ENCODE assay signal across 5 fruit fly cellular contexts in the genomic region with DNA sequence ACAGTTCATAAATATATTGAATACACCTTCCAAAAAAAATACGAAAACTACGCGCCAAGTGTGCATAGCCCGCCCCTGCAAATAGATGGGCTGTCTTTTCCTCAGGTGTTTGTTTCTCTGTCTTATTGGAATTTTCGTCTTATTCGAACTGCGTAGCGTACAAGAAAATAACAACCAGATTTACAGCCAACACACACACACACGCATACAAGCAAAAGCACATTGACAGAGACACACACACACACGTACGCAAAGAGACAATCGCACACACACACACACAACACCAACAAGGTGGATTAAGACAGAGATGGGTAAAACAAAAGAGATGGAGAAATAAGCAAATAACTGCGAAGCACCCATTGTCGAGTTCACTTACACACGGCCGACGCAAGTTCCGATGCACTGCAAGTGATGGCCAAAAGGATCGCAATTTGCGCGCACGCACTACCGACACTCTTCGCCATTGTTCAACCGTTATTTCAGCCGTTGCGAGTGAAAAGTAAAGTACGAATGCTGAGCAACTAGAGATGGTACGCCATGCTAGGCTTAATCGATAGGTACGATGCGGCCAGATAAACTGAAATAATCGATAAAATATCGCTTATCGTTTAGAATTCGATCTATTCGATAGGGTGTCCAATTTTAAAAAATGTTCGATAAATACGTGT.
A peak's percentile ranks its signal among the peaks of the same experiment; 100 is the strongest.
TF ChIP-seq lines count a peak whose summit lies in the region.

No protein-coding gene starts in this region.

- TF ChIP-seq CTCF in whole organism, embryonic (GFP tag; optimal IDR thresholded peaks at IDR 0.05; lab: Kevin White, UChicago): no peak

TF ChIP-seq in whole organism, adult, 20 proteins besides CTCF, POLR2A, EP300 and RAD21 (continues in another document):
- peak; percentile 38 for TF ChIP-seq pad (GFP tag; optimal IDR thresholded peaks at IDR 0.05; lab: Kevin White, UChicago)
- TF ChIP-seq ovo (GFP tag; optimal IDR thresholded peaks at IDR 0.05; lab: Kevin White, UChicago): peak; percentile 84
- TF ChIP-seq CG1620 (GFP tag; optimal IDR thresholded peaks at IDR 0.05; lab: Kevin White, UChicago): peak; percentile 12
- TF ChIP-seq Mnt (GFP tag; optimal IDR thresholded peaks at IDR 0.05; lab: Kevin White, UChicago): peak; percentile 74
- TF ChIP-seq kay (GFP tag; lab: Kevin White, UChicago; ENCODE audit: borderline replicate concordance): no peak
- no peak for TF ChIP-seq CG12768 (GFP tag; optimal IDR thresholded peaks at IDR 0.05; lab: Kevin White, UChicago)
- TF ChIP-seq CG7101 (tag; optimal IDR thresholded peaks at IDR 0.05; lab: Kevin White, UChicago): peak; percentile 11
- no peak for TF ChIP-seq CG7045 (GFP tag; optimal IDR thresholded peaks at IDR 0.05; lab: Kevin White, UChicago)
- TF ChIP-seq CG14711 (tag; optimal IDR thresholded peaks at IDR 0.05; lab: Kevin White, UChicago): peak; percentile 44
- no peak for TF ChIP-seq Hr96 (GFP tag; optimal IDR thresholded peaks at IDR 0.05; lab: Kevin White, UChicago)
- TF ChIP-seq CG11617 (GFP tag; optimal IDR thresholded peaks at IDR 0.05; lab: Kevin White, UChicago): peak; percentile 45
- peak; percentile 75 for TF ChIP-seq bab1 (GFP tag; optimal IDR thresholded peaks at IDR 0.05; lab: Kevin White, UChicago)
- TF ChIP-seq Crg-1 (GFP tag; optimal IDR thresholded peaks at IDR 0.05; lab: Kevin White, UChicago): peak; percentile 30
- no peak for TF ChIP-seq cnc (optimal IDR thresholded peaks at IDR 0.05; lab: Kevin White, UChicago)
- TF ChIP-seq toe (GFP tag; optimal IDR thresholded peaks at IDR 0.05; lab: Kevin White, UChicago): no peak
- no peak for TF ChIP-seq CG5204 (GFP tag; optimal IDR thresholded peaks at IDR 0.05; lab: Kevin White, UChicago)
- TF ChIP-seq cic (GFP tag; optimal IDR thresholded peaks at IDR 0.05; lab: Kevin White, UChicago): peak; percentile 26

TF ChIP-seq in whole organism, embryonic, 481 proteins besides CTCF, POLR2A, EP300 and RAD21 (continues in another document):
- TF ChIP-seq Eip74EF (GFP tag; optimal IDR thresholded peaks at IDR 0.05; lab: Kevin White, UChicago) (peak in 1 of 2 experiments; percentile 38), nerfin-1 (tag; optimal IDR thresholded peaks at IDR 0.05; lab: Kevin White, UChicago) (peak; percentile 55), CG11504 (tag; optimal IDR thresholded peaks at IDR 0.05; lab: Kevin White, UChicago) (peak; percentile 18), CG12236 (GFP tag; optimal IDR thresholded peaks at IDR 0.05; lab: Kevin White, UChicago) (no peak), CG8765 (GFP tag; IDR thresholded peaks at IDR 0.05; lab: Robert Waterston, UW) (no peak), CG2889 (GFP tag; IDR thresholded peaks at IDR 0.05; lab: Robert Waterston, UW) (no peak), Adf1 (GFP tag; IDR thresholded peaks at IDR 0.05; lab: Robert Waterston, UW) (no peak), yki (optimal IDR thresholded peaks at IDR 0.05; lab: Kevin White, UChicago) (no peak), tup (GFP tag; optimal IDR thresholded peaks at IDR 0.05; lab: Kevin White, UChicago) (no peak), CG6254 (GFP tag; optimal IDR thresholded peaks at IDR 0.05; lab: Kevin White, UChicago) (no peak), CG4424 (GFP tag; optimal IDR thresholded peaks at IDR 0.05; lab: Kevin White, UChicago) (no peak), h (optimal IDR thresholded peaks at IDR 0.05; lab: Kevin White, UChicago) (no peak), Hsf (GFP tag; optimal IDR thresholded peaks at IDR 0.05; lab: Kevin White, UChicago) (no peak), E2f1 (GFP tag; IDR thresholded peaks at IDR 0.05; lab: Robert Waterston, UW) (no peak), Camta (GFP tag; optimal IDR thresholded peaks at IDR 0.05; lab: Kevin White, UChicago) (peak; percentile 26), CG10431 (GFP tag; optimal IDR thresholded peaks at IDR 0.05; lab: Kevin White, UChicago) (no peak), CG4328 (GFP tag; optimal IDR thresholded peaks at IDR 0.05; lab: Kevin White, UChicago) (no peak), vfl (GFP tag; optimal IDR thresholded peaks at IDR 0.05; lab: Kevin White, UChicago) (no peak)

TF ChIP-seq in whole organism, prepupa, 60 proteins besides CTCF, POLR2A, EP300 and RAD21 (continues in another document):
- TF ChIP-seq CG11762 (GFP tag; optimal IDR thresholded peaks at IDR 0.05; lab: Kevin White, UChicago; ENCODE audit: insufficient read depth): no peak
- TF ChIP-seq spab (GFP tag; optimal IDR thresholded peaks at IDR 0.05; lab: Kevin White, UChicago): no peak
- peak; percentile 22 for TF ChIP-seq esn (GFP tag; optimal IDR thresholded peaks at IDR 0.05; lab: Kevin White, UChicago)
- no peak for TF ChIP-seq Lpt (GFP tag; optimal IDR thresholded peaks at IDR 0.05; lab: Kevin White, UChicago)
- TF ChIP-seq CG6808 (GFP tag; optimal IDR thresholded peaks at IDR 0.05; lab: Kevin White, UChicago): no peak
- no peak for TF ChIP-seq CG10631 (GFP tag; optimal IDR thresholded peaks at IDR 0.05; lab: Kevin White, UChicago)
- TF ChIP-seq fkh (GFP tag; optimal IDR thresholded peaks at IDR 0.05; lab: Kevin White, UChicago): peak; percentile 89
- TF ChIP-seq CG8632 (GFP tag; optimal IDR thresholded peaks at IDR 0.05; lab: Kevin White, UChicago): no peak
- no peak for TF ChIP-seq CG3032 (tag; optimal IDR thresholded peaks at IDR 0.05; lab: Kevin White, UChicago)
- TF ChIP-seq Smox (GFP tag; optimal IDR thresholded peaks at IDR 0.05; lab: Kevin White, UChicago): no peak
- peak; percentile 43 for TF ChIP-seq vri (GFP tag; optimal IDR thresholded peaks at IDR 0.05; lab: Kevin White, UChicago)
- no peak for TF ChIP-seq Hr39 (GFP tag; optimal IDR thresholded peaks at IDR 0.05; lab: Kevin White, UChicago)
- TF ChIP-seq acj6 (GFP tag; optimal IDR thresholded peaks at IDR 0.05; lab: Kevin White, UChicago): no peak
- peak; percentile 47; the same call in 2 of the 3 replicates for TF ChIP-seq CG6163 (GFP tag; IDR thresholded peaks at IDR 0.05; lab: Robert Waterston, UW)
- no peak for TF ChIP-seq Met (GFP tag; optimal IDR thresholded peaks at IDR 0.05; lab: Kevin White, UChicago)
- no peak for TF ChIP-seq Eip93F (GFP tag; optimal IDR thresholded peaks at IDR 0.05; lab: Kevin White, UChicago)
- no peak for TF ChIP-seq CG11294 (GFP tag; IDR thresholded peaks at IDR 0.05; lab: Robert Waterston, UW)
- TF ChIP-seq achi (GFP tag; optimal IDR thresholded peaks at IDR 0.05; lab: Kevin White, UChicago): peak; percentile 36

TF ChIP-seq in whole organism, pupa, 21 proteins besides CTCF, POLR2A, EP300 and RAD21 (continues in another document):
- no peak for TF ChIP-seq Ets98B (GFP tag; IDR thresholded peaks at IDR 0.05; lab: Robert Waterston, UW)
- peak; percentile 26; the same call in 1 of the 3 replicates for TF ChIP-seq fd96Ca (GFP tag; IDR thresholded peaks at IDR 0.05; lab: Robert Waterston, UW)
- no peak for TF ChIP-seq D1 (tag; optimal IDR thresholded peaks at IDR 0.05; lab: Kevin White, UChicago)
- TF ChIP-seq CG12605 (GFP tag; IDR thresholded peaks at IDR 0.05; lab: Robert Waterston, UW): peak; percentile 25; the same call in 1 of the 2 replicates
- peak; percentile 5 for TF ChIP-seq Snoo (tag; optimal IDR thresholded peaks at IDR 0.05; lab: Kevin White, UChicago)
- TF ChIP-seq CG8301 (tag; optimal IDR thresholded peaks at IDR 0.05; lab: Kevin White, UChicago): no peak
- no peak for TF ChIP-seq CG9948 (tag; optimal IDR thresholded peaks at IDR 0.05; lab: Kevin White, UChicago)
- TF ChIP-seq CG17806 (tag; optimal IDR thresholded peaks at IDR 0.05; lab: Kevin White, UChicago): no peak
- no peak for TF ChIP-seq Pif1A (GFP tag; optimal IDR thresholded peaks at IDR 0.05; lab: Kevin White, UChicago)
- TF ChIP-seq CG4496 (GFP tag; IDR thresholded peaks at IDR 0.05; lab: Robert Waterston, UW): 0 out of 3 replicates have a peak, but pooled peaks have one; percentile 50
- no peak for TF ChIP-seq CG14655 (GFP tag; optimal IDR thresholded peaks at IDR 0.05; lab: Kevin White, UChicago)
- TF ChIP-seq CG34367 (tag; optimal IDR thresholded peaks at IDR 0.05; lab: Kevin White, UChicago): no peak
- peak; percentile 8 for TF ChIP-seq CG8159 (tag; optimal IDR thresholded peaks at IDR 0.05; lab: Kevin White, UChicago)
- TF ChIP-seq Pif1B (GFP tag; optimal IDR thresholded peaks at IDR 0.05; lab: Kevin White, UChicago): no peak
- TF ChIP-seq gl (tag; optimal IDR thresholded peaks at IDR 0.05; lab: Kevin White, UChicago): no peak
- TF ChIP-seq rn (GFP tag; IDR thresholded peaks at IDR 0.05; lab: Robert Waterston, UW): no peak
- TF ChIP-seq CG13204 (GFP tag; optimal IDR thresholded peaks at IDR 0.05; lab: Kevin White, UChicago): no peak
- no peak for TF ChIP-seq CG15710 (tag; optimal IDR thresholded peaks at IDR 0.05; lab: Kevin White, UChicago)
- peak; percentile 58 for TF ChIP-seq EcR (GFP tag; optimal IDR thresholded peaks at IDR 0.05; lab: Kevin White, UChicago)

TF ChIP-seq in whole organism, wandering third instar larva, 38 proteins besides CTCF, POLR2A, EP300 and RAD21 (continues in another document):
- TF ChIP-seq tai (GFP tag; optimal IDR thresholded peaks at IDR 0.05; lab: Kevin White, UChicago): no peak
- no peak for TF ChIP-seq usp (GFP tag; optimal IDR thresholded peaks at IDR 0.05; lab: Kevin White, UChicago)
- no peak for TF ChIP-seq dmrt93B (GFP tag; optimal IDR thresholded peaks at IDR 0.05; lab: Kevin White, UChicago)
- no peak for TF ChIP-seq sv (GFP tag; optimal IDR thresholded peaks at IDR 0.05; lab: Kevin White, UChicago)
- TF ChIP-seq Dif (GFP tag; optimal IDR thresholded peaks at IDR 0.05; lab: Kevin White, UChicago; ENCODE audit: partially characterized antibody): no peak
- TF ChIP-seq brk (GFP tag; optimal IDR thresholded peaks at IDR 0.05; lab: Kevin White, UChicago): no peak
- TF ChIP-seq Jra (GFP tag; optimal IDR thresholded peaks at IDR 0.05; lab: Kevin White, UChicago): peak; percentile 9
- TF ChIP-seq Vsx2 (GFP tag; optimal IDR thresholded peaks at IDR 0.05; lab: Kevin White, UChicago; ENCODE audit: partially characterized antibody): no peak
- TF ChIP-seq ey (GFP tag; optimal IDR thresholded peaks at IDR 0.05; lab: Kevin White, UChicago): no peak
- no peak for TF ChIP-seq Hr83 (GFP tag; optimal IDR thresholded peaks at IDR 0.05; lab: Kevin White, UChicago; ENCODE audit: poor library complexity, severe bottlenecking)
- no peak for TF ChIP-seq CrebA (GFP tag; optimal IDR thresholded peaks at IDR 0.05; lab: Kevin White, UChicago; ENCODE audit: borderline replicate concordance)
- TF ChIP-seq Dfd (GFP tag; optimal IDR thresholded peaks at IDR 0.05; lab: Kevin White, UChicago): no peak
- TF ChIP-seq OdsH (GFP tag; optimal IDR thresholded peaks at IDR 0.05; lab: Kevin White, UChicago): no peak
- no peak for TF ChIP-seq CG9705 (GFP tag; optimal IDR thresholded peaks at IDR 0.05; lab: Kevin White, UChicago)
- peak; percentile 7 for TF ChIP-seq psq (GFP tag; optimal IDR thresholded peaks at IDR 0.05; lab: Kevin White, UChicago)
- no peak for TF ChIP-seq Hr78 (GFP tag; optimal IDR thresholded peaks at IDR 0.05; lab: Kevin White, UChicago)
- no peak for TF ChIP-seq dl (GFP tag; optimal IDR thresholded peaks at IDR 0.05; lab: Kevin White, UChicago; ENCODE audit: insufficient read depth in 1 of 2, partially characterized antibody in 2 of 2)
- no peak for TF ChIP-seq jim (GFP tag; optimal IDR thresholded peaks at IDR 0.05; lab: Kevin White, UChicago)
- peak; percentile 49 for TF ChIP-seq h (GFP tag; optimal IDR thresholded peaks at IDR 0.05; lab: Kevin White, UChicago)
- no peak for TF ChIP-seq GATAd (GFP tag; optimal IDR thresholded peaks at IDR 0.05; lab: Kevin White, UChicago)
